Worm (Caenorhabditis elegans) whole organism, young adult: Measurements from ENCODE around the gene morc-1.

Experiments
- C17E4.6 ChIP-seq: fragments of 200-800 bp; sonication (Bioruptor generic); IDR thresholded peaks from 2 replicates; pipeline ENCODE4 v1.3.6; 2022; ENCODE audit warnings: missing genetic modification reagents, missing genetic modification characterization, missing compliant biosample characterization
- F22D6.2 ChIP-seq: sonication (generic microtip); optimal IDR thresholded peaks from 2 replicates; lab custom pipeline; 2016; ENCODE audit warnings: mild to moderate bottlenecking, missing genetic modification characterization, missing compliant biosample characterization
- madf-3 ChIP-seq: fragments of 200-800 bp; sonication (Bioruptor generic); IDR thresholded peaks from 2 replicates; pipeline ENCODE4 v1.3.6; 2022; ENCODE audit warnings: missing genetic modification reagents, missing genetic modification characterization, missing compliant biosample characterization
- madf-6 ChIP-seq: fragments of 200-800 bp; sonication (Bioruptor generic); IDR thresholded peaks from 2 replicates; pipeline ENCODE4 v1.3.6; 2022; ENCODE audit warnings: missing genetic modification reagents, missing genetic modification characterization, missing compliant biosample characterization
- madf-8 ChIP-seq: fragments of 200-800 bp; sonication (Bioruptor generic); conservative IDR thresholded peaks from 2 replicates; pipeline ENCODE4 v1.3.6; 2022; ENCODE audit warnings: missing genetic modification reagents, missing genetic modification characterization, missing compliant biosample characterization
- ztf-18 ChIP-seq: sonication (generic microtip); optimal IDR thresholded peaks from 2 replicates; lab custom pipeline; 2016; ENCODE audit warnings: missing genotype, mild to moderate bottlenecking, missing genetic modification characterization, missing compliant biosample characterization

DNA sequence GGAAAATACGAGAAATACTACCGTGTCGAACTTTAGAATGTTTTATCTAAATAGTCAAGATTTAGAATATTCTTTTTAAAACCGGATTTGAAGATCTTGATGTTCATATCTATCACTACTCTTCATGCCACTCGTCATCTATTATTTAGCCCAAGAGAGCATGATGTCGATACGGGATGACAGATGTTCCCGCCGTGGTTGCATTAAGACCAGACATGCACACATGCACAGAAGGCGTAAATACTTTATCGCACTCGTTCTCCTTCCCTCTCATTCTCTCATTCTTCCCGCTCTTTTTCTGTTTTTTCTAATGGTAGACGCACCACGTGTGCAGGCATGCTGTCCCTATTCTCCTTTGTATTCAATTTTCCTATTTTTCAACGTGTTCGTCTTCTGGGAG is 23.3 kb downstream of the morc-1 start:
- TF ChIP-seq madf-3 (GFP tag; lab: Robert Waterston, UW) = no peak
- TF ChIP-seq F22D6.2 (tag; lab: Kevin White, UChicago) = no peak
- TF ChIP-seq madf-8 (GFP tag; lab: Robert Waterston, UW) = no peak
- TF ChIP-seq C17E4.6 = no peak
- no peak for TF ChIP-seq ztf-18
- TF ChIP-seq madf-6 (GFP tag; lab: Robert Waterston, UW) = no peak
